Worm (Caenorhabditis elegans) whole organism, L4 larva: ENCODE measurements around the gene crn-6.

Source experiments
- aly-2 ChIP-seq: sonication (generic microtip); optimal IDR thresholded peaks from 2 replicates; lab custom pipeline; 2018; ENCODE audit warnings: missing biosample characterization, missing genetic modification characterization
- ama-1 ChIP-seq: fragments of 150-350 bp; optimal IDR thresholded peaks from 2 replicates; lab custom pipeline; 2014; ENCODE audit warnings: inconsistent platforms, mixed read lengths
- dpl-1 ChIP-seq: fragments of 150-350 bp; optimal IDR thresholded peaks from 2 replicates; lab custom pipeline; 2014; ENCODE audit warnings: missing biosample characterization, missing genetic modification reagents, missing genetic modification characterization
- fos-1 ChIP-seq: fragments of 150-350 bp; optimal IDR thresholded peaks from 2 replicates; lab custom pipeline; 2014; ENCODE audit warnings: missing biosample characterization, missing genetic modification characterization
- lsy-2 ChIP-seq, 2 experiments: fragments of 150-350 bp in 1 of 2; sonication (generic microtip) in 1 of 2; optimal IDR thresholded peaks; 2 replicates each; lab custom pipeline; 2014 to 2017; ENCODE audit warnings: missing biosample characterization in 2 of 2, missing genetic modification characterization in 2 of 2
- nhr-76 ChIP-seq: fragments of 150-350 bp; optimal IDR thresholded peaks from 2 replicates; lab custom pipeline; 2014; ENCODE audit warnings: missing biosample characterization, missing genetic modification characterization
- pha-4 ChIP-seq, 2 experiments: fragments of 150-350 bp in 1 of 2; fragments of 200-800 bp in 1 of 2; sonication (Bioruptor generic) in 1 of 2; IDR thresholded peaks in 1 of 2; optimal IDR thresholded peaks in 1 of 2; 2 replicates each; pipeline versions ENCODE4 v1.3.6 to Lab custom; 2014 to 2022; ENCODE audit warnings: missing genetic modification characterization in 2 of 2, missing genetic modification reagents in 2 of 2, missing biosample characterization in 1 of 2, missing compliant biosample characterization in 1 of 2
- skn-1 ChIP-seq: fragments of 150-350 bp; optimal IDR thresholded peaks from 2 replicates; lab custom pipeline; 2014; ENCODE audit warnings: missing biosample characterization, missing genetic modification characterization

- TF ChIP-seq dpl-1 (GFP tag; lab: Kevin White, UChicago) (no peak), aly-2 (tag; lab: Kevin White, UChicago) (no peak), skn-1 (tag; lab: Kevin White, UChicago) (no peak), ama-1 (no peak), fos-1 (tag; lab: Kevin White, UChicago) (no peak), lsy-2 (tag; optimal IDR thresholded peaks at IDR 0.05; lab: Kevin White, UChicago) (no peak), pha-4 (GFP tag; IDR thresholded peaks at IDR 0.05; lab: Robert Waterston, UW) (no peak), pha-4 (tag; optimal IDR thresholded peaks at IDR 0.05; lab: Kevin White, UChicago) (no peak), nhr-76 (tag; lab: Kevin White, UChicago) (no peak)
Observed at ce11 chrIII:9390007-9390406, 22.9 kb downstream of the crn-6 start, which contains the start of gene slc-17.2.
